Fruit fly (Drosophila melanogaster) whole organism, embryonic: ENCODE data around the gene msl-3.
A peak's percentile ranks its signal among the peaks of the same experiment; 100 is the strongest.

Experiments
- Abd-B ChIP-seq: fragments of 200-800 bp; sonication (Bioruptor generic); optimal IDR thresholded peaks from 2 replicates; lab custom pipeline; 2018; ENCODE audit warnings: missing biosample characterization, mild to moderate bottlenecking, missing genetic modification characterization, moderate library complexity
- Blimp-1 ChIP-seq: fragments of 200-800 bp; sonication (Bioruptor generic); optimal IDR thresholded peaks from 3 replicates; lab custom pipeline; 2018; ENCODE audit warnings: missing biosample characterization, missing genetic modification characterization, mild to moderate bottlenecking, moderate library complexity, missing genetic modification reagents
- CG10366 ChIP-seq: fragments of 200-800 bp; sonication (Bioruptor generic); IDR thresholded peaks from 2 replicates; pipeline ENCODE4 v1.3.6; 2022; ENCODE audit warnings: missing biosample characterization, missing genetic modification characterization
- CG11456 ChIP-seq: fragments of 200-800 bp; sonication (Bioruptor generic); IDR thresholded peaks from 3 replicates; pipeline ENCODE4 v1.3.6; 2022; ENCODE audit warnings: missing biosample characterization, missing genetic modification characterization
- CG11504 ChIP-seq: fragments of 200-800 bp; sonication (Bioruptor generic); optimal IDR thresholded peaks from 3 replicates; lab custom pipeline; 2019; ENCODE audit warnings: missing biosample characterization, mild to moderate bottlenecking, missing genetic modification characterization, moderate library complexity
- CG12219 ChIP-seq: fragments of 200-800 bp; sonication (Bioruptor generic); optimal IDR thresholded peaks from 3 replicates; lab custom pipeline; 2018; ENCODE audit warnings: missing biosample characterization, mild to moderate bottlenecking, missing genetic modification characterization
- CG12942 ChIP-seq: fragments of 200-800 bp; sonication (Bioruptor generic); optimal IDR thresholded peaks from 3 replicates; lab custom pipeline; 2016; ENCODE audit warnings: missing biosample characterization, missing genetic modification characterization
- CG13123 ChIP-seq: fragments of 200-800 bp; sonication (Bioruptor generic); optimal IDR thresholded peaks from 2 replicates; lab custom pipeline; 2016; ENCODE audit warnings: missing biosample characterization, missing genetic modification characterization
- CG15514 ChIP-seq: fragments of 200-800 bp; sonication (Bioruptor generic); optimal IDR thresholded peaks from 3 replicates; lab custom pipeline; 2017; ENCODE audit warnings: missing biosample characterization, missing genetic modification characterization, mild to moderate bottlenecking, moderate library complexity, missing genetic modification reagents
- CG17612 ChIP-seq: fragments of 200-800 bp; sonication (Bioruptor generic); IDR thresholded peaks from 2 replicates; pipeline ENCODE4 v1.3.6; 2022; ENCODE audit warnings: missing biosample characterization, missing genetic modification characterization
- CG2120 ChIP-seq: fragments of 200-800 bp; sonication (Bioruptor generic); optimal IDR thresholded peaks from 3 replicates; lab custom pipeline; 2016; ENCODE audit warnings: missing biosample characterization, missing genetic modification characterization
- CG2889 ChIP-seq: fragments of 200-800 bp; sonication (Bioruptor generic); IDR thresholded peaks from 3 replicates; pipeline ENCODE4 v1.3.6; 2022; ENCODE audit warnings: missing biosample characterization, missing genetic modification characterization
- CG5953 ChIP-seq: fragments of 200-800 bp; sonication (Bioruptor generic); IDR thresholded peaks from 2 replicates; pipeline ENCODE4 v1.3.6; 2022; ENCODE audit warnings: missing biosample characterization, missing genetic modification characterization
- CG6175 ChIP-seq: fragments of 200-800 bp; sonication (Bioruptor generic); IDR thresholded peaks from 3 replicates; pipeline ENCODE4 v1.3.6; 2022; ENCODE audit warnings: missing biosample characterization, missing genetic modification characterization
- CG6791 ChIP-seq: fragments of 200-800 bp; sonication (Bioruptor generic); IDR thresholded peaks from 3 replicates; pipeline ENCODE4 v1.3.6; 2022; ENCODE audit warnings: missing biosample characterization, missing genetic modification characterization; ENCODE audit not compliant: partially characterized antibody
- CG8089 ChIP-seq: fragments of 200-800 bp; sonication (Bioruptor generic); optimal IDR thresholded peaks from 3 replicates; lab custom pipeline; 2016; ENCODE audit warnings: missing biosample characterization, missing genetic modification characterization
- CG8290 ChIP-seq, 3 experiments: fragments of 200-800 bp; sonication (Bioruptor generic); optimal IDR thresholded peaks; 2 replicates each; lab custom pipeline; 2016 to 2019; ENCODE audit warnings: missing biosample characterization in 3 of 3, missing genetic modification characterization in 3 of 3, mild to moderate bottlenecking in 2 of 3, moderate library complexity in 1 of 3
- D19A ChIP-seq: fragments of 200-800 bp; optimal IDR thresholded peaks from 3 replicates; lab custom pipeline; 2019; ENCODE audit warnings: missing biosample characterization, mild to moderate bottlenecking, missing genetic modification characterization, moderate library complexity
- Dref ChIP-seq: fragments of 200-800 bp; sonication (Bioruptor generic); IDR thresholded peaks from 2 replicates; pipeline ENCODE4 v1.3.6; 2022; ENCODE audit warnings: missing biosample characterization, missing genetic modification characterization
- Drgx ChIP-seq: fragments of 200-800 bp; sonication (Bioruptor generic); IDR thresholded peaks from 2 replicates; pipeline ENCODE4 v1.3.6; 2022; ENCODE audit warnings: missing biosample characterization, missing genetic modification characterization
- Ets65A ChIP-seq: fragments of 200-800 bp; sonication (Bioruptor generic); peaks from one replicate; lab custom pipeline; 2016; ENCODE audit warnings: missing biosample characterization, missing genetic modification characterization
- HLH4C ChIP-seq: fragments of 200-800 bp; sonication (Bioruptor generic); IDR thresholded peaks from 3 replicates; pipeline ENCODE4 v1.3.6; 2022; ENCODE audit warnings: missing biosample characterization, missing genetic modification characterization; ENCODE audit not compliant: partially characterized antibody
- Med ChIP-seq: fragments of 200-800 bp; sonication (Bioruptor generic); peaks from one replicate; lab custom pipeline; 2016; ENCODE audit warnings: missing biosample characterization, missing genetic modification characterization, mild to moderate bottlenecking, inconsistent platforms, moderate library complexity
- NFAT ChIP-seq: fragments of 200-800 bp; sonication (Bioruptor generic); IDR thresholded peaks from 2 replicates; pipeline ENCODE4 v1.3.6; 2022; ENCODE audit warnings: missing biosample characterization, missing genetic modification characterization
- Opbp ChIP-seq: fragments of 200-800 bp; sonication (Bioruptor generic); IDR thresholded peaks from 3 replicates; pipeline ENCODE4 v1.3.6; 2022; ENCODE audit warnings: missing biosample characterization, missing genetic modification characterization; ENCODE audit not compliant: partially characterized antibody
- Ptx1 ChIP-seq: fragments of 200-800 bp; sonication (Bioruptor generic); IDR thresholded peaks from 2 replicates; pipeline ENCODE4 v1.3.6; 2022; ENCODE audit warnings: missing biosample characterization, missing genetic modification characterization
- Sox102F ChIP-seq: fragments of 200-800 bp; sonication (Bioruptor generic); optimal IDR thresholded peaks from 2 replicates; lab custom pipeline; 2018; ENCODE audit warnings: missing biosample characterization, mild to moderate bottlenecking, missing genetic modification characterization, moderate library complexity
- bbx ChIP-seq: fragments of 200-800 bp; sonication (Bioruptor generic); IDR thresholded peaks from 2 replicates; pipeline ENCODE4 v1.3.6; 2022; ENCODE audit warnings: missing biosample characterization, missing genetic modification characterization; ENCODE audit not compliant: partially characterized antibody
- ci ChIP-seq: fragments of 200-800 bp; sonication (Bioruptor generic); IDR thresholded peaks from 3 replicates; pipeline ENCODE4 v1.3.6; 2022; ENCODE audit warnings: missing biosample characterization, missing genetic modification characterization
- gem ChIP-seq: fragments of 200-800 bp; sonication (Bioruptor generic); optimal IDR thresholded peaks from 2 replicates; lab custom pipeline; 2019; ENCODE audit warnings: missing biosample characterization, mild to moderate bottlenecking, missing genetic modification characterization, moderate library complexity
- hkb ChIP-seq, 2 experiments: fragments of 200-800 bp in 1 of 2; fragments of >200 bp in 1 of 2; sonication (Bioruptor generic) in 1 of 2; IDR thresholded peaks in 1 of 2; optimal IDR thresholded peaks in 1 of 2; 2 replicates each; pipeline versions ENCODE4 v1.3.6 to Lab custom; 2017 to 2022; ENCODE audit warnings: missing biosample characterization in 1 of 2, missing genetic modification characterization in 1 of 2
- ind ChIP-seq: fragments of 200-800 bp; sonication (Bioruptor generic); optimal IDR thresholded peaks from 3 replicates; lab custom pipeline; 2016; ENCODE audit warnings: missing biosample characterization, missing genetic modification characterization
- jing ChIP-seq: fragments of 200-800 bp; sonication (Bioruptor generic); optimal IDR thresholded peaks from 2 replicates; lab custom pipeline; 2018; ENCODE audit warnings: missing biosample characterization, mild to moderate bottlenecking, missing genetic modification characterization
- kni ChIP-seq: fragments of 200-800 bp; sonication (Bioruptor generic); optimal IDR thresholded peaks from 3 replicates; lab custom pipeline; 2017; ENCODE audit warnings: mild to moderate bottlenecking, missing biosample characterization, missing genetic modification reagents, missing genetic modification characterization
- maf-S ChIP-seq: fragments of 200-800 bp; sonication (Bioruptor generic); optimal IDR thresholded peaks from 2 replicates; lab custom pipeline; 2016; ENCODE audit warnings: missing biosample characterization, missing genetic modification characterization
- mam ChIP-seq: fragments of 200-800 bp; sonication (Bioruptor generic); optimal IDR thresholded peaks from 3 replicates; lab custom pipeline; 2016; ENCODE audit warnings: missing biosample characterization, missing genetic modification characterization
- row ChIP-seq: fragments of 200-800 bp; sonication (Bioruptor generic); IDR thresholded peaks from 3 replicates; pipeline ENCODE4 v1.3.6; 2022; ENCODE audit warnings: missing biosample characterization, missing genetic modification characterization
- sens ChIP-seq: fragments of 200-800 bp; sonication (Bioruptor generic); peaks from one replicate; lab custom pipeline; 2016; ENCODE audit warnings: missing biosample characterization, missing genetic modification characterization
- slbo ChIP-seq: fragments of 200-800 bp; sonication (Bioruptor generic); IDR thresholded peaks from 2 replicates; pipeline ENCODE4 v1.3.6; 2022; ENCODE audit warnings: missing biosample characterization, missing genetic modification characterization
- sug ChIP-seq: fragments of 200-800 bp; optimal IDR thresholded peaks from 2 replicates; lab custom pipeline; 2019; ENCODE audit warnings: missing biosample characterization, mild to moderate bottlenecking, missing genetic modification characterization, moderate library complexity
- tna ChIP-seq: fragments of 200-800 bp; sonication (Bioruptor generic); IDR thresholded peaks from 2 replicates; pipeline ENCODE4 v1.3.6; 2022; ENCODE audit warnings: missing biosample characterization, missing genetic modification characterization; ENCODE audit not compliant: partially characterized antibody
- zfh1 ChIP-seq: fragments of 200-800 bp; sonication (Bioruptor generic); IDR thresholded peaks from 3 replicates; pipeline ENCODE4 v1.3.6; 2022; ENCODE audit warnings: missing biosample characterization, missing genetic modification characterization

The msl-3 gene

DNA sequence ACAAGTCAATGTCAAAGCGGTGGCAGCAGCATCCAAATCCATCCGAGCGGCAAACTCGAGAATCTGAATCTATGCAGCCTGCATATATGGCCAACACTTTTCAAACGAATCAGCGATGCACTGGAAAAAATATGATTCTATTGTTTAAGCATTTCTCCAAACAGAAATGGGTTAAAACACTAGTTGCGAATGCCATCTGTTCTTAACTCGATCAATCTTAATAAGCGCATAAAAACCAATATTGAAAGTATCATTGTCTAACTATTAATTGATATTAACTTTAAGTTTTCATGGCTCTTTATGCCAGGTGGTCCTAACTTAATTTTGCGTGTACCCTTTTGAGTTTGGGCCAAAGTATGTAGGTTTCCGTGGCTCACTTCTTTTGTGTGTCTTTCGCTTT, 19.6 kb downstream of the msl-3 start (continued):
- no peak for TF ChIP-seq CG12219

DNA sequence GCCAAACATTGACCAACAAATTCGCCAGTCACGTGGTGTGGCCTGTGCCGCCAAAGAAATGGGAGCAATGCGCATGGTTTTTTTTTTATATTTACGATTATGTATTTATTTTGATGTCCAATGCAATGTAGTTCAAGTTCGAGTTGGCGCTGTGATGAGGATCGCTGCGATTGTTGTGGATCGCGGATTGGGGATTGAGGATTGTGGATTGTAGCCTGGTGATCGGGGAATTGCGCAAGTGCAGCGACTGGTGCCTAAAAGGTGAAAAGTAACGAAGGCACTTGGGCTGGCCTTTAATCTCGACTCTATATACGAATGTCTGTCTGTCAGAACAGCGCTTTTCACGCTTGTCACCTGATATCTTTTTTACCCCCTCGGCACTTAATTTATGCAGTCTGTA, 20.8 kb downstream of the msl-3 start:
- TF ChIP-seq CG12942 (GFP tag; lab: Kevin White, UChicago) (no peak), Ets65A (GFP tag; lab: Kevin White, UChicago) (peak; percentile 93), Sox102F (GFP tag; lab: Kevin White, UChicago) (no peak), CG2889 (GFP tag; lab: Robert Waterston, UW) (0 out of 3 replicates have a peak, but pooled peaks have one; percentile 21), ind (GFP tag; lab: Kevin White, UChicago) (no peak), jing (GFP tag; lab: Kevin White, UChicago) (no peak)

DNA sequence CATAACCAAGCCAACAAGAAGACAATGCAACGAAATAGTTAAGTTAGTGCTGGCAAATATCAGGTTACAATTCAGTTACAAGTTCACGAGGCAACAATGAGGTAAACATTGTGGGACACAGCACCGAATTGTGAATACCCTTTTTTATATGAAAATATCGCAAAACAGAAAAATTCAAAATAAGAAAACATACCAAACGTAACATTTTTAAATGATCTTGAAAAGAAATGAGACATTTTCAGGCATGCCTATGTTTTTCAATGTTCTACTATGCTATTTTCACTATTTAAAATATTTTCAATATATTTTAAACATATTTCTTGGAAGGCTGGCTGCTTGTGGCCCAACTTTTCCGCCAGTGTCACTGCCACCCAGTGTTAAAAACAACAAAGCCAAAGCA, 21.4 kb downstream of the msl-3 start:
- TF ChIP-seq HLH4C (GFP tag; lab: Robert Waterston, UW) (no peak), kni (no peak), D19A (tag; lab: Kevin White, UChicago) (peak; percentile 57), CG11504 (tag; lab: Kevin White, UChicago) (peak; percentile 11)

DNA sequence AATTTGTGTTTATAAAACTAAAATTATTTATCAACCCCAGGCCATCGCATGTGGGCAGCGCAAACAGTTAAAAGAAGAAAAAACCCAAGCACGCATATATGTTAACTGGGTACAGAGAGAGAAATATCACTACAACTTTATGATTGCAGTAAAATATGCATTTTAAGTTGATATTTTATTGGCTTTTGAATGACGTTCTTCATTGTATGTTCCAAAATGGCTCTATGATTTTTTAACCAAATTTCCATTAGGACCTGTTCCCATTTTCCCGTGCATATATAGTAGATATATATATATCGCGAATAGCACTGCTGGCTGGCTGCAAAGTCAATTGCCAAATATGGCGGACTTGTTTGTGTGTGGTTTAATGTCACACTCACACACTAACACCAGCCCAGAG, 28.8 kb downstream of the msl-3 start:
- TF ChIP-seq CG6175 (no peak), slbo (0 out of 2 replicates have a peak, but pooled peaks have one; percentile 11), hkb (optimal IDR thresholded peaks at IDR 0.05; lab: Kevin White, UChicago) (no peak), hkb (GFP tag; IDR thresholded peaks at IDR 0.05; lab: Robert Waterston, UW) (no peak), Dref (GFP tag; lab: Robert Waterston, UW) (no peak), gem (tag; lab: Kevin White, UChicago) (peak; percentile 4), sens (GFP tag; lab: Kevin White, UChicago) (peak; percentile 81), ind (GFP tag; lab: Kevin White, UChicago) (no peak), Drgx (peak; percentile 73), CG11504 (tag; lab: Kevin White, UChicago) (peak; percentile 9), Med (GFP tag; lab: Kevin White, UChicago) (peak; percentile 15), mam (GFP tag; lab: Kevin White, UChicago) (peak; percentile 8), CG2120 (peak; percentile 5), row (GFP tag; lab: Robert Waterston, UW) (0 out of 3 replicates have a peak, but pooled peaks have one; percentile 13), Ets65A (GFP tag; lab: Kevin White, UChicago) (peak; percentile 1)

DNA sequence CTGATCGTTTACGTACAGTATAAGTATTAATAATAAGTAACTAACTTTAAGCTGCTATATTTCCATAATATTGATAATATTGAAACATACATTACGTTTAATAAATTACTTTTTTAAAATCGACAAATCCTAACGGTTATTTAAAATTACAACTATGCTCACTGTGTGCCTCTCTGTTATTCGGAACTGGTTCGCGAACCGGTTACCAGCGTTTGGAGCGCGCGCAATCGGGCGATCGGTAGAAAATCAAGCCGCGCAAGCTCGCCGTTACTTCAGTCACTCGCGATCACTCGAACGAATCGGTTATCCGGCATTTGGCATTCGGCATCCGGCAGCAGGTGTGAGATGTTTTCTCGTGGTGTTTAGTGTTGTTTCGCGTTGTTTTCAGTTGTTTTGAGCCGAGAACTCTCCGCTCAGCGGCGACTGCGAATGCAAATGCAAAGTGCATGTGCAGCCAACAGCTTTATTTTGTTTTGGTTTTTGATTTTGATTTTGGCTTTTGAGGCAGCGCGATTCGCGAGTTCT, 30.7 kb downstream of the msl-3 start, which contains the start of gene form3:
TSS of gene form3 (plus strand) at position 271 of the 525 bp plus-strand sequence.
- TF ChIP-seq CG8290 (GFP tag; optimal IDR thresholded peaks at IDR 0.05; lab: Kevin White, UChicago), result no peak
- peak in 1 of 2 experiments; percentile 39 for TF ChIP-seq CG8290 (tag; optimal IDR thresholded peaks at IDR 0.05; lab: Kevin White, UChicago)
- no peak for TF ChIP-seq CG17612 (GFP tag; lab: Robert Waterston, UW)
- TF ChIP-seq Opbp, result 0 out of 3 replicates have a peak, but pooled peaks have one; percentile 4
- TF ChIP-seq CG8089 (GFP tag; lab: Kevin White, UChicago), result no peak
- 0 out of 2 replicates have a peak, but pooled peaks have one; percentile 52 for TF ChIP-seq bbx
- TF ChIP-seq tna, result peak; percentile 45; the same call in 1 of the 2 replicates
- no peak for TF ChIP-seq Blimp-1 (GFP tag; lab: Kevin White, UChicago)
- TF ChIP-seq maf-S (GFP tag; lab: Kevin White, UChicago), result no peak
- 0 out of 3 replicates have a peak, but pooled peaks have one; percentile 38 for TF ChIP-seq CG6791
- TF ChIP-seq CG15514 (GFP tag; lab: Kevin White, UChicago), result peak; percentile 98
- 0 out of 3 replicates have a peak, but pooled peaks have one; percentile 8 for TF ChIP-seq zfh1
- no peak for TF ChIP-seq CG13123 (GFP tag; lab: Kevin White, UChicago)
- TF ChIP-seq CG11456, result no peak
- peak; percentile 2 for TF ChIP-seq sug (tag; lab: Kevin White, UChicago)
- TF ChIP-seq NFAT, result 0 out of 2 replicates have a peak, but pooled peaks have one; percentile 16
- TF ChIP-seq Abd-B (GFP tag; lab: Kevin White, UChicago), result no peak
- TF ChIP-seq CG5953 (GFP tag; lab: Robert Waterston, UW), result peak; percentile 18; the same call in 1 of the 2 replicates
- TF ChIP-seq ci, result peak; percentile 45; the same call in 1 of the 3 replicates
- TF ChIP-seq Ptx1 (GFP tag; lab: Robert Waterston, UW), result no peak
- peak; percentile 24; the same call in 1 of the 2 replicates for TF ChIP-seq CG10366 (GFP tag; lab: Robert Waterston, UW)
